Worm (Caenorhabditis elegans): ENCODE measurements around the gene F35B12.9.

The F35B12.9 gene

DNA sequence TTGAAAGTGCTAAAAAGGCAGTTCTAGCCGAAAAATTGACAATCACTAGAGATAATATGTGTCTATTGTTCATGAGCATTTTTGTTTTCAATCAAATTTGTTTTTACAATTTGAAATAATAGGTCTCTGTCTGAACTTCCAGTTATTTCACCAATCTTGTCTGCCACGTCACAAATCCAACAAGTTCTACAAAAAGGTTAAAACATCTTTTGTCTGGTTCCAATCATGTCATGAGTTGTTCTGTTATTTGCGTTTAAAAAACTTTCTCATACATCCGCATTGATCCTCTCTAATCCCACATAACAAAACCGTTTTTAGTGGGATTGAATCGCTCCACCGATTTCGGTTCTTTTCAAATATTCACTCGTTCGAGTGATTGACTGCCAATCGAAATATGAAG, at the start of gene F35B12.9:
TSS of gene F35B12.9 (plus strand) at position 372 of the 400 bp plus-strand sequence.
- no peak for TF ChIP-seq W03F9.2 (tag; optimal IDR thresholded peaks at IDR 0.05)
- TF ChIP-seq him-1 (tag; optimal IDR thresholded peaks at IDR 0.05) = no peak
- TF ChIP-seq dao-5 (tag; optimal IDR thresholded peaks at IDR 0.05) = no peak

ce11 chrV:11552379-11552778, 48.6 kb upstream of the F35B12.9 start, which contains the start of gene srx-85:
Gene srx-85, plus strand, starts transcription at chrV:11552679.
- TF ChIP-seq him-1 (tag; optimal IDR thresholded peaks at IDR 0.05) (no peak), dao-5 (tag; optimal IDR thresholded peaks at IDR 0.05) (no peak), W03F9.2 (tag; optimal IDR thresholded peaks at IDR 0.05) (no peak)

ce11 chrV:11554260-11554659, 46.7 kb upstream of the F35B12.9 start, which contains the start of gene duo-1:
Gene duo-1, plus strand, starts transcription at chrV:11554630.
- no peak for TF ChIP-seq him-1 (tag; optimal IDR thresholded peaks at IDR 0.05)
- TF ChIP-seq W03F9.2 (tag; optimal IDR thresholded peaks at IDR 0.05) = no peak
- no peak for TF ChIP-seq dao-5 (tag; optimal IDR thresholded peaks at IDR 0.05)

DNA sequence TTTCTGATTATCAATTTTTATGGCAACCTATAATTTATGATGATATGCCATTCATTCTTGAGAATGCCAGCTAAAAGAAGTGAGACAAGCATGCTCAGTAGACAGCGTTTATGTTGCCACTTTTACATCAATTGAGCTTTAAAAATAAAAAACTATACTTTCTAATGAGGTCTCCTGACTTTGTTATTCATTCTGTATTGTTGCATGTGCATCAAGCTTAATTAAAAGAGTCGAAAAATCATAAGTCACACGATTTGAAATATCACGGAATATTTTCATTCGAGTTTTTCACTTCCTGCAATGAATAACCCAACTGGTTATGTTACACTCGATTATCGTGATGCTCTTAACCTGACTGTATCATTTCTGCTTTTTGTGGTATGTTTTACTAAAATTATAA, 38.3 kb upstream of the F35B12.9 start, which contains the start of gene srx-86:
TSS of gene srx-86 (plus strand) at position 301 of the 400 bp plus-strand sequence.
- no peak for TF ChIP-seq W03F9.2 (tag; optimal IDR thresholded peaks at IDR 0.05)
- no peak for TF ChIP-seq dao-5 (tag; optimal IDR thresholded peaks at IDR 0.05)
- TF ChIP-seq him-1 (tag; optimal IDR thresholded peaks at IDR 0.05) = no peak

ce11 chrV:11564573-11564972, 36.4 kb upstream of the F35B12.9 start, which contains the start of gene srx-87:
Gene srx-87, plus strand, starts transcription at chrV:11564873.
- TF ChIP-seq W03F9.2 (tag; optimal IDR thresholded peaks at IDR 0.05) = no peak
- no peak for TF ChIP-seq him-1 (tag; optimal IDR thresholded peaks at IDR 0.05)
- TF ChIP-seq dao-5 (tag; optimal IDR thresholded peaks at IDR 0.05) = no peak

- TF ChIP-seq him-1 (tag; optimal IDR thresholded peaks at IDR 0.05) (no peak), dao-5 (tag; optimal IDR thresholded peaks at IDR 0.05) (no peak)
These were observed 30.8 kb upstream of the F35B12.9 start, which contains the start of the genes nhr-101 and pms-2 for ce11 chrV:11570169-11570651. Gene nhr-101, plus strand, starts transcription at chrV:11570476. Gene pms-2, minus strand, starts transcription at chrV:11570601.

DNA sequence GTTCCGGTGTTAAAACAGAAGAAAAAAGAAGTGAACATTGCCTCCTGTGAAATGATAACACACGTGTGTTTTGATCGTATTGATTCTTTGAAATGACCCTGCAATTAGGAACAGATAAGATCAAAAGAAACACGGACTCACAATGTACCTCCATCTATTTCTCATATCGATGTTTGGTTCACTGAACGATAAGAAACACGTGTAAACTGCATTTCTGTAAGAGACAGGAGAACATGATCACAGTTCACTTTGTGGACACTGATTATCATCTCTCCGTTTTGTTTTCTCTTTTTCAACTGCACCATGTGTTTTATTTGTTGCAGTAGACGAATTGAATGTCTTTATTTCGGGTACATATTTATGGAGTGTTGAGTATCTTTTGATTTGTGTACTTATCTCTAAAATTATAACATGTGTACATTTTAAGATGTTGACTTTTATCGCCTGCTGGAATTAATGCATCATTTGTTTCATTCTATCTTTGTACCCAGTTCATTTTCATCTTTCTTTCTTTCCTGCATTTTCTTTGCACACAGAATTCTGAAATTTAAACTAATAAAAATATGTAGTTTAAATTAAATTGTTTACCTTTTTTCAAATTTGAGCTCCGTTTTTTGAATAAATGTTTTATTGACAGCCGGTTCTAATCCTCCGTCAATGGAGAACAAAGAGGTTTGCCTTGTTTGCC, 28.0 kb upstream of the F35B12.9 start, which contains the start of the genes H12C20.7 and nhr-68:
TSS of gene H12C20.7 (minus strand) at position 188 of the 688 bp plus-strand sequence.
TSS of gene nhr-68 (plus strand) at position 638 of the 688 bp plus-strand sequence.
- TF ChIP-seq dao-5 (tag; optimal IDR thresholded peaks at IDR 0.05) (no peak), W03F9.2 (tag; optimal IDR thresholded peaks at IDR 0.05) (peak; percentile 60)

DNA sequence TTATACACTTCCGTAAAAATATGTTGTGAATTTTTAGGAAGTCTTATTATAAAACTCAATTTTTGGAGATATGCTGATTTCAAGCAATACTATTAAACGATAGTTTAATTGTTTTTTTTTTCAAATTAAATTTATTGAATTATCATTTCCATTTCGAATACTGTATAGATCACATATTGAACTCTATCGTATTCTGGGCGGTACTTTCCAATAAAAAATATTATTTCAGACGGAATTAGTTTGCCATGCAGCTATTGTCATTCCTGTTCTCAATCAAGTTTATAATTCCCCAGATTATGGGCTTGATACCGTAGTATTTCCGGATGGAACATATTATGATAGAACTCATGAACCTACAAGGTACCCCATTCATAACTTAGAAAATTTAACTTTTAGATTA, 26.4 kb upstream of the F35B12.9 start:
- TF ChIP-seq W03F9.2 (tag; optimal IDR thresholded peaks at IDR 0.05) (no peak), him-1 (tag; optimal IDR thresholded peaks at IDR 0.05) (no peak), dao-5 (tag; optimal IDR thresholded peaks at IDR 0.05) (no peak)

- TF ChIP-seq him-1 (tag; optimal IDR thresholded peaks at IDR 0.05) (no peak), dao-5 (tag; optimal IDR thresholded peaks at IDR 0.05) (no peak), W03F9.2 (tag; optimal IDR thresholded peaks at IDR 0.05) (no peak)
These were observed 20.1 kb upstream of the F35B12.9 start, which contains the start of gene srx-90 for ce11 chrV:11580826-11581225. Gene srx-90, plus strand, starts transcription at chrV:11581126.

- no peak for TF ChIP-seq W03F9.2 (tag; optimal IDR thresholded peaks at IDR 0.05)
- no peak for TF ChIP-seq dao-5 (tag; optimal IDR thresholded peaks at IDR 0.05)
- TF ChIP-seq him-1 (tag; optimal IDR thresholded peaks at IDR 0.05) = no peak
These were observed 17.8 kb upstream of the F35B12.9 start, which contains the start of gene srx-88 for ce11 chrV:11583212-11583611. Gene srx-88, plus strand, starts transcription at chrV:11583512.

DNA sequence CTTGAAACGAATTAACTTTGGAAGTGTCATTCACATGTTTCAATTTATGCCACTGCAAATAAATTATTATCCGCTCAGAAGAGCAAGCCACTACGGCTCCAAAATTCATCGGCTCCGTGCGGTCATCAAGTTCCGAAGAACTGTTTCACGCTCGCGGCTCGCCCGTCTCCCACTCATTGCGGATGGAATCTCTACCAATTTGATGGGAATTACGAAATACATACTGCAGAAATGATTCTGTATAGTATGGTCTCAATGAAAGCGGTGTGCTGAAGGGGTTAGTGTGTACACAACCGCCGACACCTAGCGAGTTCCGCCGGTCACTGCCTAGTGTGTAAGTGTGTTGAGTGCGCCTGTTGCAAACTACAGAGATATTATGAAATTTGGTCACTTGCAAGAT, 15.8 kb upstream of the F35B12.9 start:
- TF ChIP-seq dao-5 (tag; optimal IDR thresholded peaks at IDR 0.05) = no peak
- no peak for TF ChIP-seq W03F9.2 (tag; optimal IDR thresholded peaks at IDR 0.05)
- TF ChIP-seq him-1 (tag; optimal IDR thresholded peaks at IDR 0.05) = no peak

ce11 chrV:11589433-11589832, 11.5 kb upstream of the F35B12.9 start, which contains the start of gene srx-82:
Gene srx-82, plus strand, starts transcription at chrV:11589733.
- no peak for TF ChIP-seq him-1 (tag; optimal IDR thresholded peaks at IDR 0.05)
- no peak for TF ChIP-seq dao-5 (tag; optimal IDR thresholded peaks at IDR 0.05)
- no peak for TF ChIP-seq W03F9.2 (tag; optimal IDR thresholded peaks at IDR 0.05)

ce11 chrV:11593427-11593826, 7.5 kb upstream of the F35B12.9 start, which contains the start of gene srx-80:
Gene srx-80, plus strand, starts transcription at chrV:11593727.
- TF ChIP-seq W03F9.2 (tag; optimal IDR thresholded peaks at IDR 0.05) = no peak
- no peak for TF ChIP-seq dao-5 (tag; optimal IDR thresholded peaks at IDR 0.05)
- TF ChIP-seq him-1 (tag; optimal IDR thresholded peaks at IDR 0.05) = no peak

ce11 chrV:11593888-11594287, 7.1 kb upstream of the F35B12.9 start:
- TF ChIP-seq dao-5 (tag; optimal IDR thresholded peaks at IDR 0.05) (no peak), him-1 (tag; optimal IDR thresholded peaks at IDR 0.05) (no peak), W03F9.2 (tag; optimal IDR thresholded peaks at IDR 0.05) (no peak)

All from whole organism, L4/young adult.